Fruit fly (Drosophila melanogaster) whole organism, prepupa: ENCODE data around the gene m.

Experiments used
- Blimp-1 ChIP-seq: fragments of 200-800 bp; sonication (Bioruptor generic); optimal IDR thresholded peaks from 3 replicates; lab custom pipeline; 2017; ENCODE audit warnings: missing biosample characterization, missing genetic modification characterization, mild to moderate bottlenecking, moderate library complexity, missing genetic modification reagents
- CG10631 ChIP-seq: fragments of 200-800 bp; sonication (Bioruptor generic); optimal IDR thresholded peaks from 2 replicates; lab custom pipeline; 2016; ENCODE audit warnings: missing biosample characterization, missing genetic modification characterization
- CG10669 ChIP-seq: fragments of 200-800 bp; sonication (Bioruptor generic); optimal IDR thresholded peaks from 3 replicates; lab custom pipeline; 2018; ENCODE audit warnings: missing biosample characterization, mild to moderate bottlenecking, missing genetic modification characterization, moderate library complexity
- CG11294 ChIP-seq: fragments of 200-800 bp; sonication (Bioruptor generic); IDR thresholded peaks from 2 replicates; pipeline ENCODE4 v1.3.6; 2022; ENCODE audit warnings: missing biosample characterization, missing genetic modification characterization
- CG15336 ChIP-seq: fragments of 200-800 bp; sonication (Bioruptor generic); IDR thresholded peaks from 2 replicates; pipeline ENCODE4 v1.3.6; 2022; ENCODE audit warnings: missing biosample characterization, missing genetic modification characterization
- CG1621 ChIP-seq: fragments of 200-800 bp; sonication (Bioruptor generic); optimal IDR thresholded peaks from 3 replicates; lab custom pipeline; 2018; ENCODE audit warnings: missing biosample characterization, mild to moderate bottlenecking, missing genetic modification characterization
- CG16779 ChIP-seq: fragments of 200-800 bp; sonication (Bioruptor generic); optimal IDR thresholded peaks from 3 replicates; lab custom pipeline; 2017; ENCODE audit warnings: missing biosample characterization, mild to moderate bottlenecking, missing genetic modification characterization
- CG3032 ChIP-seq: fragments of 200-800 bp; optimal IDR thresholded peaks from 2 replicates; lab custom pipeline; 2019; ENCODE audit warnings: missing biosample characterization, mild to moderate bottlenecking, missing genetic modification characterization, moderate library complexity
- CG31627 ChIP-seq: fragments of 200-800 bp; sonication (Bioruptor generic); optimal IDR thresholded peaks from 3 replicates; lab custom pipeline; 2016; ENCODE audit warnings: missing biosample characterization, missing genetic modification characterization
- CG32006 ChIP-seq: fragments of 200-800 bp; sonication (Bioruptor generic); optimal IDR thresholded peaks from 3 replicates; lab custom pipeline; 2017; ENCODE audit warnings: missing biosample characterization, mild to moderate bottlenecking, missing genetic modification characterization
- CG34406 ChIP-seq: fragments of 200-800 bp; sonication (Bioruptor generic); optimal IDR thresholded peaks from 3 replicates; lab custom pipeline; 2016; ENCODE audit warnings: missing biosample characterization, missing genetic modification characterization
- CG3919 ChIP-seq: fragments of 200-800 bp; sonication (Bioruptor generic); optimal IDR thresholded peaks from 3 replicates; lab custom pipeline; 2016; ENCODE audit warnings: missing biosample characterization, missing genetic modification characterization
- CG4318 ChIP-seq: fragments of 200-800 bp; sonication (Bioruptor generic); optimal IDR thresholded peaks from 3 replicates; lab custom pipeline; 2017; ENCODE audit warnings: missing biosample characterization, mild to moderate bottlenecking, missing genetic modification characterization
- CG6276 ChIP-seq: fragments of 200-800 bp; sonication (Bioruptor generic); optimal IDR thresholded peaks from 2 replicates; lab custom pipeline; 2017; ENCODE audit warnings: missing biosample characterization, mild to moderate bottlenecking, missing genetic modification characterization
- CG6808 ChIP-seq: fragments of 200-800 bp; sonication (Bioruptor generic); optimal IDR thresholded peaks from 3 replicates; lab custom pipeline; 2017; ENCODE audit warnings: missing biosample characterization, missing genetic modification characterization, mild to moderate bottlenecking, moderate library complexity, missing genetic modification reagents
- CG6854 ChIP-seq: fragments of 200-800 bp; sonication (Bioruptor generic); optimal IDR thresholded peaks from 2 replicates; lab custom pipeline; 2017; ENCODE audit warnings: missing biosample characterization, mild to moderate bottlenecking, missing genetic modification characterization
- CG7368 ChIP-seq: fragments of 200-800 bp; sonication (Bioruptor generic); optimal IDR thresholded peaks from 3 replicates; lab custom pipeline; 2016; ENCODE audit warnings: missing biosample characterization, missing genetic modification characterization
- CG8119 ChIP-seq: fragments of 200-800 bp; sonication (Bioruptor generic); IDR thresholded peaks from 3 replicates; pipeline ENCODE4 v1.3.6; 2022; ENCODE audit warnings: missing biosample characterization, missing genetic modification characterization
- CG8319 ChIP-seq: fragments of 200-800 bp; sonication (Bioruptor generic); optimal IDR thresholded peaks from 3 replicates; lab custom pipeline; 2016; ENCODE audit warnings: missing biosample characterization, missing genetic modification characterization
- CG8632 ChIP-seq: fragments of 200-800 bp; sonication (Bioruptor generic); optimal IDR thresholded peaks from 3 replicates; lab custom pipeline; 2016; ENCODE audit warnings: missing biosample characterization, missing genetic modification characterization
- Eip75B ChIP-seq: fragments of 200-800 bp; sonication (Bioruptor generic); optimal IDR thresholded peaks from 3 replicates; lab custom pipeline; 2016; ENCODE audit warnings: missing biosample characterization, missing genetic modification characterization
- Eip78C ChIP-seq: fragments of 200-800 bp; sonication (Bioruptor generic); peaks from one replicate; lab custom pipeline; 2016; ENCODE audit warnings: missing biosample characterization, missing genetic modification characterization
- Eip93F ChIP-seq: fragments of 200-800 bp; sonication (Bioruptor generic); optimal IDR thresholded peaks from 2 replicates; lab custom pipeline; 2016; ENCODE audit warnings: missing biosample characterization, mild to moderate bottlenecking, missing genetic modification characterization
- Ets21C ChIP-seq: fragments of 200-800 bp; sonication (Bioruptor generic); optimal IDR thresholded peaks from 3 replicates; lab custom pipeline; 2016; ENCODE audit warnings: missing biosample characterization, missing genetic modification characterization
- Ets96B ChIP-seq: fragments of 200-800 bp; optimal IDR thresholded peaks from 2 replicates; lab custom pipeline; 2019; ENCODE audit warnings: missing biosample characterization, mild to moderate bottlenecking, missing genetic modification characterization, moderate library complexity
- Gug ChIP-seq: fragments of 200-800 bp; sonication (Bioruptor generic); IDR thresholded peaks from 2 replicates; pipeline ENCODE4 v1.3.6; 2022; ENCODE audit warnings: missing biosample characterization, missing genetic modification characterization
- Hr38 ChIP-seq: sonication (Bioruptor generic); optimal IDR thresholded peaks from 2 replicates; lab custom pipeline; 2016; ENCODE audit warnings: missing biosample characterization, missing genetic modification characterization
- Hr39 ChIP-seq: fragments of 200-800 bp; sonication (Bioruptor generic); optimal IDR thresholded peaks from 2 replicates; lab custom pipeline; 2016; ENCODE audit warnings: missing biosample characterization, missing genetic modification characterization
- Hr4 ChIP-seq: fragments of 200-800 bp; sonication (Bioruptor generic); optimal IDR thresholded peaks from 3 replicates; lab custom pipeline; 2016; ENCODE audit warnings: missing biosample characterization, missing genetic modification characterization
- OdsH ChIP-seq: fragments of 200-800 bp; sonication (Bioruptor generic); optimal IDR thresholded peaks from 3 replicates; lab custom pipeline; 2016; ENCODE audit warnings: missing biosample characterization, missing genetic modification characterization
- Smox ChIP-seq: fragments of 200-800 bp; sonication (Bioruptor generic); optimal IDR thresholded peaks from 3 replicates; lab custom pipeline; 2016; ENCODE audit warnings: missing biosample characterization, missing genetic modification characterization
- Sox102F ChIP-seq: fragments of 200-800 bp; sonication (Bioruptor generic); optimal IDR thresholded peaks from 2 replicates; lab custom pipeline; 2016; ENCODE audit warnings: missing biosample characterization, mild to moderate bottlenecking, missing genetic modification characterization
- Sox14 ChIP-seq: fragments of 200-800 bp; sonication (Bioruptor generic); optimal IDR thresholded peaks from 3 replicates; lab custom pipeline; 2016; ENCODE audit warnings: missing biosample characterization, missing genetic modification characterization
- Sox15 ChIP-seq: fragments of 200-800 bp; sonication (Bioruptor generic); optimal IDR thresholded peaks from 3 replicates; lab custom pipeline; 2016; ENCODE audit warnings: missing biosample characterization, missing genetic modification characterization
- achi ChIP-seq: fragments of 200-800 bp; sonication (Bioruptor generic); optimal IDR thresholded peaks from 3 replicates; lab custom pipeline; 2016; ENCODE audit warnings: missing biosample characterization, missing genetic modification characterization
- dac ChIP-seq: fragments of 200-800 bp; sonication (Bioruptor generic); optimal IDR thresholded peaks from 2 replicates; lab custom pipeline; 2017; ENCODE audit warnings: missing biosample characterization, mild to moderate bottlenecking, missing genetic modification characterization
- dsx ChIP-seq: fragments of 200-800 bp; optimal IDR thresholded peaks from 3 replicates; lab custom pipeline; 2019; ENCODE audit warnings: missing biosample characterization, mild to moderate bottlenecking, missing genetic modification characterization, moderate library complexity; ENCODE audit not compliant: poor library complexity, severe bottlenecking
- eg ChIP-seq: fragments of 200-800 bp; sonication (Bioruptor generic); IDR thresholded peaks from 3 replicates; pipeline ENCODE4 v1.3.6; 2022; ENCODE audit warnings: missing biosample characterization, missing genetic modification characterization
- esn ChIP-seq: fragments of 200-800 bp; sonication (Bioruptor generic); optimal IDR thresholded peaks from 2 replicates; lab custom pipeline; 2016; ENCODE audit warnings: missing biosample characterization, mild to moderate bottlenecking, missing genetic modification characterization, moderate library complexity
- fd59A ChIP-seq: fragments of 200-800 bp; sonication (Bioruptor generic); optimal IDR thresholded peaks from 2 replicates; lab custom pipeline; 2017; ENCODE audit warnings: missing biosample characterization, mild to moderate bottlenecking, missing genetic modification characterization, missing genetic modification reagents
- fd85E ChIP-seq: fragments of 200-800 bp; sonication (Bioruptor generic); optimal IDR thresholded peaks from 3 replicates; lab custom pipeline; 2016; ENCODE audit warnings: missing biosample characterization, missing genetic modification characterization
- lz ChIP-seq: fragments of 200-800 bp; sonication (Bioruptor generic); optimal IDR thresholded peaks from 3 replicates; lab custom pipeline; 2016; ENCODE audit warnings: missing biosample characterization, missing genetic modification characterization
- pdm3 ChIP-seq: fragments of 200-800 bp; sonication (Bioruptor generic); optimal IDR thresholded peaks from 3 replicates; lab custom pipeline; 2016; ENCODE audit warnings: missing biosample characterization, missing genetic modification characterization
- salr ChIP-seq, 2 experiments: fragments of 200-800 bp; sonication (Bioruptor generic); optimal IDR thresholded peaks; 3 replicates each; lab custom pipeline; 2016 to 2018; ENCODE audit warnings: missing biosample characterization in 2 of 2, missing genetic modification characterization in 2 of 2, mild to moderate bottlenecking in 1 of 2
- spab ChIP-seq: fragments of 200-800 bp; sonication (Bioruptor generic); optimal IDR thresholded peaks from 2 replicates; lab custom pipeline; 2017; ENCODE audit warnings: missing biosample characterization, mild to moderate bottlenecking, missing genetic modification characterization, missing genetic modification reagents
- ss ChIP-seq, 2 experiments: fragments of 200-800 bp; sonication (Bioruptor generic); optimal IDR thresholded peaks; 2 replicates in 1 of 2; 3 replicates in 1 of 2; lab custom pipeline; 2017 to 2018; ENCODE audit warnings: mild to moderate bottlenecking in 2 of 2, missing biosample characterization in 2 of 2, missing genetic modification characterization in 2 of 2, moderate library complexity in 1 of 2
- svp ChIP-seq: fragments of 200-800 bp; sonication (Bioruptor generic); peaks from one replicate; lab custom pipeline; 2016; ENCODE audit warnings: missing biosample characterization, missing genetic modification characterization
- vri ChIP-seq: fragments of 200-800 bp; sonication (Bioruptor generic); optimal IDR thresholded peaks from 3 replicates; lab custom pipeline; 2016; ENCODE audit warnings: missing biosample characterization, mild to moderate bottlenecking, missing genetic modification characterization

Gene m

dm6 chrX:11787081-11787480 lies 33.0 kb downstream of the m start, which contains the start of gene Karl:
TSS of gene Karl (plus strand) at chrX:11787381.
- TF ChIP-seq Gug, result no peak
- TF ChIP-seq Smox (GFP tag; lab: Kevin White, UChicago), result no peak
- no peak for TF ChIP-seq CG15336
- no peak for TF ChIP-seq lz (GFP tag; lab: Kevin White, UChicago)

DNA sequence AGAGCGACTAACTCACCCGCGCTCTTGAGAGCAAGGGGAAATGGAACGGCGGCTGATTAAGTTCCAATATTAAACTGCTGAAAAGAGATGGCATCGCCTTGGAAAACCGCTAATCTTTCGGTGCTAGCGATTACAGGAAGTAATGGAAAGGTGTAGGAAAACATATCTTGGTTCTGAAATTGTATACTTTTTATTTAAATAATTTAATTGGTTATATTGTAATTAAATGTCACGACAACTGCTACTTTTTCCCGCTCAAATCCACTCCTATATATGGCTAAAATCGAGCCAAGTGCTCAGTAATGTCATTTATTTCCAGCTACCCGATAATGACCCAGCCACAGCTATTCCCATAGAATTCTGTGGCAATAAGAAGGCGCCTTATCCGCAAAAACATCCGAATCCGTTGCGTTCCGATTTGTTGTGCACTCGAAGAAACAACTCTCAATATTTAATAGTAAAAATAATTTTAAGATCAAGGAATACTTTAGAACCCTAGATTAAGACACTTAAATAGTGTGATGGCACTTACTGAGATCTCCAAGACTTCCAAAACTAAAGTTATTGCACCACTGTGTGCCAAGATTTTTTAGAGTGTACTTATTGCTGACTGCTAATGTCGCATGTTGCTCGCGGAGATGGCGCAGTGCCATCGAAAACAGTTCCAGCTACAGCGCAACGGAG lies 34.3 kb downstream of the m start:
- TF ChIP-seq Eip78C (GFP tag; lab: Kevin White, UChicago) (peak; percentile 96), Sox15 (peak; percentile 71), CG16779 (peak; percentile 77), Sox102F (GFP tag; lab: Kevin White, UChicago) (peak; percentile 88), dsx (peak; percentile 85), Smox (GFP tag; lab: Kevin White, UChicago) (peak; percentile 85), OdsH (GFP tag; lab: Kevin White, UChicago) (peak; percentile 89), esn (GFP tag; lab: Kevin White, UChicago) (peak; percentile 87), CG4318 (GFP tag; lab: Kevin White, UChicago) (peak; percentile 81), spab (GFP tag; lab: Kevin White, UChicago) (peak; percentile 81), CG6808 (GFP tag; lab: Kevin White, UChicago) (peak; percentile 76), CG3919 (GFP tag; lab: Kevin White, UChicago) (peak; percentile 86), pdm3 (GFP tag; lab: Kevin White, UChicago) (peak; percentile 90), CG7368 (GFP tag; lab: Kevin White, UChicago) (peak; percentile 75), Eip93F (GFP tag; lab: Kevin White, UChicago) (peak; percentile 79), svp (GFP tag; lab: Kevin White, UChicago) (peak; percentile 96), CG10669 (GFP tag; lab: Kevin White, UChicago) (peak; percentile 85), CG6276 (GFP tag; lab: Kevin White, UChicago) (peak; percentile 86), ss (GFP tag; optimal IDR thresholded peaks at IDR 0.05; lab: Kevin White, UChicago) (peak; percentile 67 to 86), CG11294 (peak; percentile 65), Hr38 (no peak), CG8319 (GFP tag; lab: Kevin White, UChicago) (peak; percentile 65), Blimp-1 (GFP tag; lab: Kevin White, UChicago) (peak; percentile 49), Hr4 (GFP tag; lab: Kevin White, UChicago) (peak; percentile 85), CG8119 (GFP tag; lab: Robert Waterston, UW) (peak; percentile 85), lz (GFP tag; lab: Kevin White, UChicago) (peak; percentile 84), Hr39 (GFP tag; lab: Kevin White, UChicago) (peak; percentile 82), CG15336 (peak; percentile 89), CG6854 (GFP tag; lab: Kevin White, UChicago) (peak; percentile 59), achi (peak; percentile 83), Ets21C (GFP tag; lab: Kevin White, UChicago) (peak; percentile 70), vri (GFP tag; lab: Kevin White, UChicago) (peak; percentile 68), CG8632 (peak; percentile 79), salr (GFP tag; optimal IDR thresholded peaks at IDR 0.05; lab: Kevin White, UChicago) (peak; percentile 70 to 76), fd59A (GFP tag; lab: Kevin White, UChicago) (peak; percentile 73), CG31627 (peak; percentile 85), CG3032 (tag; lab: Kevin White, UChicago) (peak; percentile 81), CG10631 (GFP tag; lab: Kevin White, UChicago) (peak; percentile 82), eg (GFP tag; lab: Robert Waterston, UW) (peak; percentile 93), Ets96B (tag; lab: Kevin White, UChicago) (peak; percentile 84), CG1621 (tag; lab: Kevin White, UChicago) (peak; percentile 89), CG32006 (GFP tag; lab: Kevin White, UChicago) (peak; percentile 94), Eip75B (peak; percentile 86), CG34406 (peak; percentile 78), Sox14 (GFP tag; lab: Kevin White, UChicago) (peak; percentile 88), fd85E (peak; percentile 55), dac (peak; percentile 85)
